Fruit fly (Drosophila melanogaster) whole organism, pupa: Measurements from ENCODE around the gene U2af50.
A peak's percentile ranks its signal among the peaks of the same experiment; 100 is the strongest.

ENCODE experiments used
- CG13204 ChIP-seq: fragments of 200-800 bp; sonication (Bioruptor generic); optimal IDR thresholded peaks from 2 replicates; lab custom pipeline; 2018; ENCODE audit warnings: missing biosample characterization, mild to moderate bottlenecking, missing genetic modification characterization, moderate library complexity
- CG15710 ChIP-seq: fragments of 200-800 bp; sonication (Bioruptor generic); optimal IDR thresholded peaks from 2 replicates; lab custom pipeline; 2018; ENCODE audit warnings: missing biosample characterization, mild to moderate bottlenecking, missing genetic modification characterization, moderate library complexity
- CG17806 ChIP-seq: fragments of 200-800 bp; sonication (Bioruptor generic); optimal IDR thresholded peaks from 2 replicates; lab custom pipeline; 2018; ENCODE audit warnings: missing biosample characterization, mild to moderate bottlenecking, missing genetic modification characterization, moderate library complexity
- CG32121 ChIP-seq: fragments of 200-800 bp; sonication (Bioruptor generic); IDR thresholded peaks from 2 replicates; pipeline ENCODE4 v1.3.6; 2022; ENCODE audit warnings: missing biosample characterization, missing genetic modification characterization
- CG4496 ChIP-seq: fragments of 200-800 bp; sonication (Bioruptor generic); IDR thresholded peaks from 3 replicates; pipeline ENCODE4 v1.3.6; 2022; ENCODE audit warnings: missing biosample characterization, missing genetic modification characterization
- CG8301 ChIP-seq: fragments of 200-800 bp; sonication (Bioruptor generic); optimal IDR thresholded peaks from 2 replicates; lab custom pipeline; 2018; ENCODE audit warnings: missing biosample characterization, mild to moderate bottlenecking, missing genetic modification characterization
- CG9948 ChIP-seq: fragments of 200-800 bp; sonication (Bioruptor generic); optimal IDR thresholded peaks from 2 replicates; lab custom pipeline; 2018; ENCODE audit warnings: missing biosample characterization, mild to moderate bottlenecking, missing genetic modification characterization, moderate library complexity
- D1 ChIP-seq: fragments of 200-800 bp; sonication (Bioruptor generic); optimal IDR thresholded peaks from 2 replicates; lab custom pipeline; 2018; ENCODE audit warnings: missing biosample characterization, mild to moderate bottlenecking, missing genetic modification characterization, moderate library complexity
- EcR ChIP-seq: fragments of 200-800 bp; sonication (Bioruptor generic); optimal IDR thresholded peaks from 3 replicates; lab custom pipeline; 2019; ENCODE audit warnings: missing biosample characterization, missing genetic modification characterization, mild to moderate bottlenecking, moderate library complexity, missing genetic modification reagents
- Pif1A ChIP-seq: fragments of 200-800 bp; sonication (Bioruptor generic); optimal IDR thresholded peaks from 3 replicates; lab custom pipeline; 2016; ENCODE audit warnings: missing biosample characterization, missing genetic modification characterization
- Snoo ChIP-seq: fragments of 200-800 bp; sonication (Bioruptor generic); optimal IDR thresholded peaks from 3 replicates; lab custom pipeline; 2017; ENCODE audit warnings: missing biosample characterization, mild to moderate bottlenecking, missing genetic modification characterization, inconsistent platforms
- fd96Ca ChIP-seq: fragments of 200-800 bp; sonication (Bioruptor generic); IDR thresholded peaks from 3 replicates; pipeline ENCODE4 v1.3.6; 2022; ENCODE audit warnings: missing biosample characterization, missing genetic modification characterization
- gl ChIP-seq: fragments of 200-800 bp; sonication (Bioruptor generic); optimal IDR thresholded peaks from 2 replicates; lab custom pipeline; 2018; ENCODE audit warnings: missing biosample characterization, mild to moderate bottlenecking, missing genetic modification characterization

DNA sequence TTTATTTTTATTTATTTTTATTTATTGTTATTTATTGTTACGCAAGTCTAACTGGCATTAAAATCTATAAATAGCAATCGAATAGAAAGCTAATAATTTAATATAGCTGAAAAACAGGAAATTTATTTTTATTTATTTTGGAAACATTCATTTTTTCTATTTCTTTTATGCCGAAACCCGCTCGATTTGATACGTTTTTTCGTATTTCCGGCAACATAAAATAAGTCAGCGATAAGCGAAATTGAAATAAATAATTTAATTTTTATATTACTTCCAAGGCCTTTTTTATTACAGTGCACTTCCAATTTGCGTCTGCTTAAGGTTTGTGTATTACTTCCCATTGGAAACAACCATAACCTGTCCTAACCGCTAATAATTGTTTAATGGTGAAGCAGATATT is 13.1 kb upstream of the U2af50 start:
- TF ChIP-seq gl: no peak
- TF ChIP-seq CG15710 (tag; lab: Kevin White, UChicago): no peak
- TF ChIP-seq EcR (GFP tag; lab: Kevin White, UChicago): no peak
- no peak for TF ChIP-seq Snoo (tag; lab: Kevin White, UChicago)
- TF ChIP-seq CG9948: no peak
- TF ChIP-seq D1 (tag; lab: Kevin White, UChicago): peak; percentile 51
- no peak for TF ChIP-seq fd96Ca (GFP tag; lab: Robert Waterston, UW)
- peak; percentile 28 for TF ChIP-seq CG17806
- no peak for TF ChIP-seq CG13204 (GFP tag; lab: Kevin White, UChicago)
- TF ChIP-seq CG4496 (GFP tag; lab: Robert Waterston, UW): no peak
- TF ChIP-seq Pif1A: no peak
- no peak for TF ChIP-seq CG32121
- no peak for TF ChIP-seq CG8301
